Worm (Caenorhabditis elegans) whole organism, L3 larva: Measurements from ENCODE around the gene pqn-84.
A peak's percentile ranks its signal among the peaks of the same experiment; 100 is the strongest.

Source experiments
- ama-1 ChIP-seq: fragments of 150-350 bp; optimal IDR thresholded peaks from 2 replicates; lab custom pipeline; 2018
- ceh-16 ChIP-seq: sonication (generic microtip); optimal IDR thresholded peaks from 2 replicates; lab custom pipeline; 2017; ENCODE audit warnings: missing biosample characterization, missing genetic modification characterization
- ceh-28 ChIP-seq: fragments of 150-350 bp; optimal IDR thresholded peaks from 2 replicates; lab custom pipeline; 2014; ENCODE audit warnings: missing biosample characterization, missing genetic modification reagents, missing genetic modification characterization
- ceh-9 ChIP-seq: sonication (generic microtip); optimal IDR thresholded peaks from 2 replicates; lab custom pipeline; 2018; ENCODE audit warnings: missing biosample characterization, missing genetic modification characterization
- daf-12 ChIP-seq: fragments of 150-350 bp; optimal IDR thresholded peaks from 2 replicates; lab custom pipeline; 2014; ENCODE audit warnings: missing biosample characterization, missing genetic modification reagents, missing genetic modification characterization
- egl-27 ChIP-seq: sonication (generic microtip); optimal IDR thresholded peaks from 4 replicates; lab custom pipeline; 2017; ENCODE audit warnings: missing biosample characterization, missing genetic modification reagents, missing genetic modification characterization
- egl-5 ChIP-seq: fragments of 150-350 bp; optimal IDR thresholded peaks from 2 replicates; lab custom pipeline; 2017; ENCODE audit warnings: missing biosample characterization, missing genetic modification reagents, missing genetic modification characterization, inconsistent platforms
- elt-1 ChIP-seq: fragments of 150-350 bp; optimal IDR thresholded peaks from 2 replicates; lab custom pipeline; 2014; ENCODE audit warnings: missing biosample characterization, missing genetic modification characterization
- elt-2 ChIP-seq: sonication (generic microtip); optimal IDR thresholded peaks from 2 replicates; lab custom pipeline; 2016; ENCODE audit warnings: missing genetic modification reagents, mild to moderate bottlenecking, missing genetic modification characterization, missing compliant biosample characterization
- elt-3 ChIP-seq, 3 experiments: fragments of 150-350 bp in 1 of 3; sonication (generic microtip) in 2 of 3; optimal IDR thresholded peaks; 2 replicates in 2 of 3; 4 replicates in 1 of 3; lab custom pipeline; 2014 to 2017; ENCODE audit warnings: missing biosample characterization in 3 of 3, missing genetic modification characterization in 3 of 3
- eor-1 ChIP-seq, 2 experiments: fragments of 150-350 bp; optimal IDR thresholded peaks; 2 replicates each; lab custom pipeline; 2014 to 2018; ENCODE audit warnings: missing biosample characterization in 2 of 2, missing genetic modification characterization in 2 of 2
- fkh-10 ChIP-seq: sonication (generic microtip); optimal IDR thresholded peaks from 2 replicates; lab custom pipeline; 2017; ENCODE audit warnings: missing biosample characterization, missing genetic modification reagents, missing genetic modification characterization
- fkh-2 ChIP-seq: fragments of 150-350 bp; optimal IDR thresholded peaks from 2 replicates; lab custom pipeline; 2014; ENCODE audit warnings: missing biosample characterization, missing genetic modification reagents, missing genetic modification characterization
- fos-1 ChIP-seq: fragments of 150-350 bp; optimal IDR thresholded peaks from 2 replicates; lab custom pipeline; 2014; ENCODE audit warnings: missing biosample characterization, missing genetic modification characterization
- hmg-11 ChIP-seq: sonication (generic microtip); optimal IDR thresholded peaks from 2 replicates; lab custom pipeline; 2016; ENCODE audit warnings: missing genetic modification characterization, missing compliant biosample characterization
- jun-1 ChIP-seq: fragments of 150-350 bp; optimal IDR thresholded peaks from 2 replicates; lab custom pipeline; 2014; ENCODE audit warnings: missing biosample characterization, missing genetic modification reagents, missing genetic modification characterization
- lin-15B ChIP-seq: fragments of 150-350 bp; optimal IDR thresholded peaks from 2 replicates; lab custom pipeline; 2014; ENCODE audit warnings: missing biosample characterization, missing genetic modification characterization
- nfya-1 ChIP-seq: sonication (generic microtip); optimal IDR thresholded peaks from 2 replicates; lab custom pipeline; 2017; ENCODE audit warnings: missing genetic modification characterization, mild to moderate bottlenecking, missing compliant biosample characterization, antibody characterized with exemption, moderate library complexity; ENCODE audit not compliant: insufficient read depth
- nhr-11 ChIP-seq: fragments of 150-350 bp; optimal IDR thresholded peaks from 2 replicates; lab custom pipeline; 2014; ENCODE audit warnings: missing biosample characterization, missing genetic modification characterization
- nhr-12 ChIP-seq: fragments of 150-350 bp; optimal IDR thresholded peaks from 2 replicates; lab custom pipeline; 2014; ENCODE audit warnings: missing biosample characterization, missing genetic modification characterization
- nhr-23 ChIP-seq: fragments of 150-350 bp; optimal IDR thresholded peaks from 2 replicates; lab custom pipeline; 2014; ENCODE audit warnings: missing biosample characterization, missing genetic modification reagents, missing genetic modification characterization
- nhr-237 ChIP-seq: fragments of 150-350 bp; optimal IDR thresholded peaks from 2 replicates; lab custom pipeline; 2014; ENCODE audit warnings: missing biosample characterization, missing genetic modification characterization
- nhr-25 ChIP-seq: sonication (generic microtip); optimal IDR thresholded peaks from 2 replicates; lab custom pipeline; 2017; ENCODE audit warnings: missing biosample characterization, missing genetic modification characterization
- nhr-28 ChIP-seq: fragments of 150-350 bp; optimal IDR thresholded peaks from 2 replicates; lab custom pipeline; 2014; ENCODE audit warnings: missing biosample characterization, missing genetic modification characterization
- nhr-43 ChIP-seq: sonication (generic microtip); optimal IDR thresholded peaks from 2 replicates; lab custom pipeline; 2016; ENCODE audit warnings: mild to moderate bottlenecking, missing genetic modification characterization, missing compliant biosample characterization; ENCODE audit not compliant: poor library complexity, severe bottlenecking
- nhr-67 ChIP-seq: fragments of 150-350 bp; optimal IDR thresholded peaks from 2 replicates; lab custom pipeline; 2014; ENCODE audit warnings: missing biosample characterization, missing genetic modification characterization
- nhr-76 ChIP-seq: fragments of 150-350 bp; sonication (generic microtip); optimal IDR thresholded peaks from 5 replicates; lab custom pipeline; 2014; ENCODE audit warnings: missing biosample characterization, missing genetic modification characterization
- nhr-77 ChIP-seq: fragments of 150-350 bp; optimal IDR thresholded peaks from 2 replicates; lab custom pipeline; 2014; ENCODE audit warnings: missing biosample characterization, missing genetic modification characterization
- pha-4 ChIP-seq: fragments of 150-350 bp; optimal IDR thresholded peaks from 2 replicates; lab custom pipeline; 2014; ENCODE audit warnings: missing biosample characterization, missing genetic modification reagents, missing genetic modification characterization
- pqm-1 ChIP-seq: fragments of 150-350 bp; optimal IDR thresholded peaks from 2 replicates; lab custom pipeline; 2017; ENCODE audit warnings: missing biosample characterization, missing genetic modification characterization, inconsistent platforms
- sea-2 ChIP-seq: fragments of 150-350 bp; sonication (generic microtip); optimal IDR thresholded peaks from 4 replicates; lab custom pipeline; 2014; ENCODE audit warnings: missing biosample characterization, missing genetic modification reagents, missing genetic modification characterization
- skn-1 ChIP-seq: fragments of 150-350 bp; optimal IDR thresholded peaks from 2 replicates; lab custom pipeline; 2014; ENCODE audit warnings: missing biosample characterization, missing genetic modification characterization
- snpc-4 ChIP-seq: fragments of 150-350 bp; optimal IDR thresholded peaks from 2 replicates; lab custom pipeline; 2014; ENCODE audit warnings: missing biosample characterization, missing genetic modification characterization
- tbx-2 ChIP-seq: sonication (generic microtip); optimal IDR thresholded peaks from 2 replicates; lab custom pipeline; 2016; ENCODE audit warnings: mild to moderate bottlenecking, missing genetic modification characterization, missing compliant biosample characterization
- unc-39 ChIP-seq: sonication (generic microtip); optimal IDR thresholded peaks from 4 replicates; lab custom pipeline; 2017; ENCODE audit warnings: missing biosample characterization, missing genetic modification characterization
- unc-62 ChIP-seq: fragments of 150-350 bp; sonication (generic microtip); optimal IDR thresholded peaks from 4 replicates; lab custom pipeline; 2014; ENCODE audit warnings: missing biosample characterization, missing genetic modification reagents, missing genetic modification characterization
- zag-1 ChIP-seq: fragments of 150-350 bp; optimal IDR thresholded peaks from 2 replicates; lab custom pipeline; 2014; ENCODE audit warnings: missing biosample characterization, missing genetic modification characterization
- ztf-11 ChIP-seq: fragments of 150-350 bp; optimal IDR thresholded peaks from 2 replicates; lab custom pipeline; 2014; ENCODE audit warnings: missing biosample characterization, missing genetic modification characterization
- ztf-4 ChIP-seq: fragments of 150-350 bp; optimal IDR thresholded peaks from 2 replicates; lab custom pipeline; 2014; ENCODE audit warnings: missing biosample characterization, missing genetic modification characterization

The pqn-84 gene

DNA sequence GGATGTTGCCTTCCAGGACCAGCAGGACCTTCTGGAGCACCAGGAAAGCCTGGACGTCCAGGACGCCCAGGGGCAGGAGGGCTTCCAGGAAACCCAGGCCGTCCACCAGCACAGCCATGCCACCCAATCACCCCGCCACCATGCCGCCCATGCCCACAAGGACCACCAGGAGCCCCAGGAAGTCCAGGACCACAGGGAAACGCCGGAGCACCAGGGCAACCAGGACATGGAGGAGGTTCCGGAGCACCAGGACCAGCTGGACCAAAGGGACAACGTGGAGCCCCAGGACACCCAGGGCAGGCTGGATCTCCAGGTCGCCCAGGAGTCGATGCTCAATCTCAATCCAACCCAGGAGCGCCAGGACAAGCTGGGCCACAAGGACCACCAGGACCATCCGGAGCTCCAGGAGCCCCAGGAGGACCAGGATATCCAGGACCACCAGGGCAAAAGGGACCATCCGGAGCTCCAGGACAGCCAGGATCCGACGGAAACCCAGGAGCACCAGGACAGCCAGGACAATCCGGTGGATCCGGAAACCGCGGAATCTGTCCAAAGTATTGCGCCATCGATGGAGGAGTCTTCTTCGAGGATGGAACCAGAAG is 4.4 kb downstream of the pqn-84 start:
- TF ChIP-seq ztf-11 = no peak
- TF ChIP-seq nhr-25 (tag; lab: Kevin White, UChicago) = no peak
- TF ChIP-seq ceh-16 = no peak
- no peak for TF ChIP-seq nhr-43
- no peak for TF ChIP-seq daf-12
- no peak for TF ChIP-seq pqm-1 (tag; lab: Kevin White, UChicago)
- TF ChIP-seq nhr-237 (tag; lab: Kevin White, UChicago) = no peak
- TF ChIP-seq ceh-28 (tag; lab: Kevin White, UChicago) = no peak

ce11 chrIII:11705930-11706329 is 5.9 kb downstream of the pqn-84 start:
- TF ChIP-seq skn-1 (tag; lab: Kevin White, UChicago) (no peak), fkh-10 (GFP tag; lab: Kevin White, UChicago) (no peak), nhr-11 (tag; lab: Kevin White, UChicago) (no peak), eor-1 (tag; optimal IDR thresholded peaks at IDR 0.05; lab: Kevin White, UChicago) (no peak), ceh-28 (tag; lab: Kevin White, UChicago) (no peak), daf-12 (no peak), fos-1 (tag; lab: Kevin White, UChicago) (no peak)

DNA sequence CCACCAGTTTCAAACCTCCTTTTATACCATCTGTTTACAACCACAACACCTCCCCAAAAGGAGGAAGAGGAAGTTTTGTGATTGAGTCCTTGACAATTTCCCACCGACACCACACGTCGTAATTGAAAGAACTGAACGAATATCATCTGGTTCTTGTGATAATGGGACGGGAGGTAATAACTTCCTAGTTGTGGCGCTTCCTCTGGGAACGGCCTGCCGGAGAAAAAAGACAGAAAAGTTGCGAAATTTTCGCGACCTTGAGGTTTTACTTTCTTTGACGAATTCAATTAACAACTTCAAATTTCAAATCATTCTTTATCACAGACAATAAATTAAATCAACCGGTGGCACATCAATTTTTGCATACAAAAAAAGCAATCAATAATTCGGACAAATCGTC is 6.6 kb downstream of the pqn-84 start, which contains the start of gene col-96:
TSS of gene col-96 (minus strand) at position 101 of the 400 bp plus-strand sequence.
- peak; percentile 15 for TF ChIP-seq nhr-23 (tag; lab: Kevin White, UChicago)
- no peak for TF ChIP-seq ztf-4 (tag; lab: Kevin White, UChicago)
- peak; percentile 13 for TF ChIP-seq ceh-28 (tag; lab: Kevin White, UChicago)
- no peak for TF ChIP-seq ztf-11

ce11 chrIII:11708722-11709121 is 8.7 kb downstream of the pqn-84 start, which contains the start of gene Y41C4A.8:
Gene Y41C4A.8 (minus strand): TSS chrIII:11708822.
- TF ChIP-seq unc-39 (tag; lab: Kevin White, UChicago) = no peak

- no peak for TF ChIP-seq daf-12
- no peak for TF ChIP-seq ztf-4 (tag; lab: Kevin White, UChicago)
- TF ChIP-seq jun-1 (tag; lab: Kevin White, UChicago) = no peak
- no peak for TF ChIP-seq nhr-23 (tag; lab: Kevin White, UChicago)
- no peak for TF ChIP-seq unc-39 (tag; lab: Kevin White, UChicago)
- TF ChIP-seq nhr-76 (tag; lab: Kevin White, UChicago) = no peak
- no peak for TF ChIP-seq pqm-1 (tag; lab: Kevin White, UChicago)
- no peak for TF ChIP-seq elt-2
- no peak for TF ChIP-seq ceh-28 (tag; lab: Kevin White, UChicago)
- TF ChIP-seq nhr-237 (tag; lab: Kevin White, UChicago) = no peak
- no peak for TF ChIP-seq snpc-4 (tag; lab: Kevin White, UChicago)
- TF ChIP-seq lin-15B = no peak
- TF ChIP-seq egl-5 (tag; lab: Kevin White, UChicago) = no peak
- TF ChIP-seq pha-4 (tag; lab: Kevin White, UChicago) = no peak
- no peak for TF ChIP-seq zag-1 (tag; lab: Kevin White, UChicago)
- TF ChIP-seq nhr-77 = no peak
- no peak for TF ChIP-seq sea-2
- TF ChIP-seq eor-1 (tag; optimal IDR thresholded peaks at IDR 0.05; lab: Kevin White, UChicago) = no peak
- TF ChIP-seq ztf-11 = no peak
- TF ChIP-seq nhr-67 (tag; lab: Kevin White, UChicago) = no peak
- TF ChIP-seq, all 47 proteins: peak for 0
These were observed 18.5 kb downstream of the pqn-84 start, which contains the start of gene Y41C4A.9 for ce11 chrIII:11718548-11718947. Gene Y41C4A.9 (minus strand): TSS chrIII:11718645.

DNA sequence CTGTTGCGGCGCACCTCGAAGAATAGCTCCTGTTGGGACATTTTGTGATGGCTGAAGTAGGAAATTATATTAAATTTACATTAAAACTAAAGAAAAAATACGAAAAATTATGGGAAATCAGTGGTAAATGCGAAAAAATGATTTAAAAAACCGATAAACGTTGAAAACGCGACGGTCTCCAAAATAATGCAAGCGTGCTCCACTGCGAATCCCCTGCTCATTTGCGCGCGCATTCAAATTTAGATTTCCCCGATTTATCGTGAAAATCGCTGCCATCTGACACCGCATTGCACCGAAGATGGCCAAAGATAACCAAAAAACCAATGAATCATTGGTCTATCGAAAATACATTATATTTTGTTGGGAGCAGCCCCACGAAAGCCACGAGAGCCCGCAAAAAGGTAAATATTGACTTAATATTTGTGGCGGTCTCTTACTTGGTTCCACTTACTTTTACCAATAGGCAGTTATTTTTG is 19.4 kb downstream of the pqn-84 start, which contains the start of the genes elb-1 and Y41C4A.11:
TSS of gene elb-1 (minus strand) at position 51 of the 476 bp plus-strand sequence.
TSS of gene Y41C4A.11 (plus strand) at position 461 of the 476 bp plus-strand sequence.
- TF ChIP-seq nhr-77 (no peak), tbx-2 (tag; lab: Kevin White, UChicago) (peak; percentile 7), unc-39 (tag; lab: Kevin White, UChicago) (no peak), unc-62 (GFP tag; lab: Kevin White, UChicago) (no peak), pha-4 (tag; lab: Kevin White, UChicago) (peak; percentile 98), elt-3 (tag; optimal IDR thresholded peaks at IDR 0.05; lab: Kevin White, UChicago) (no peak), ceh-28 (tag; lab: Kevin White, UChicago) (peak; percentile 37), daf-12 (no peak), egl-27 (no peak), ceh-16 (no peak), pqm-1 (tag; lab: Kevin White, UChicago) (no peak), egl-5 (tag; lab: Kevin White, UChicago) (no peak), sea-2 (no peak), eor-1 (tag; optimal IDR thresholded peaks at IDR 0.05; lab: Kevin White, UChicago) (no peak), ama-1 (lab: Kevin White, UChicago) (no peak), nhr-12 (tag; lab: Kevin White, UChicago) (no peak), hmg-11 (peak; percentile 85), elt-1 (no peak), skn-1 (tag; lab: Kevin White, UChicago) (peak; percentile 3), snpc-4 (tag; lab: Kevin White, UChicago) (peak; percentile 42), fkh-2 (no peak), ceh-9 (tag; lab: Kevin White, UChicago) (no peak), fkh-10 (GFP tag; lab: Kevin White, UChicago) (no peak), nhr-28 (no peak), nfya-1 (tag; lab: Kevin White, UChicago) (peak; percentile 64), ztf-4 (tag; lab: Kevin White, UChicago) (no peak)
